Fruit fly (Drosophila melanogaster): ENCODE measurements around the gene CG14708.

CG14708 gene

DNA sequence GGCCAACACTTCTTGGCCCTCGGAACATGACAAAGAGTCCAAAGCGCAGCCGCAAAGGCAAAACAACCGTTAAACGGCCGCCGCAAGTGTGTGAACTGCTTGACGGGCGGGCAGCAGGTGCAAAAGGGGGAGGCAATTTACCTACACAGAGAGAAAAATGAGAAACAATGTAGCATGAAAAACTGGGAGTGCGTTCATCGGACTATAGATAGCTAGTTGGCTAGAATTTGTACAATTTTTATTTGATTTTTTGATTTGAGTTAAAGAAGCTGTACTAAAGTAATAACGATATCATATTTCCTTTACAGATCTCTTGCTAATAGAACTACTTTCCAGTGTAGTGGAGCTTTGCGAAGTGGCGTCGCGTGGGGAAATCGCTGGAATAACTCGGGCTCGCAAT is 41.6 kb downstream of the CG14708 start (continued):
- TF ChIP-seq nau (GFP tag; optimal IDR thresholded peaks at IDR 0.05), result no peak

- TF ChIP-seq vvl (GFP tag; IDR thresholded peaks at IDR 0.05) (peak; percentile 54), ci (GFP tag; IDR thresholded peaks at IDR 0.05) (0 out of 3 replicates have a peak, but pooled peaks have one; percentile 29), kay (GFP tag; optimal IDR thresholded peaks at IDR 0.05) (no peak), sc (optimal IDR thresholded peaks at IDR 0.05) (no peak), sc (GFP tag; optimal IDR thresholded peaks at IDR 0.05) (no peak), CG7372 (GFP tag; IDR thresholded peaks at IDR 0.05) (peak; percentile 42; the same call in 1 of the 2 replicates), Med (GFP tag) (peak; percentile 34)
These were observed 49.2 kb downstream of the CG14708 start for dm6 chr3R:11603136-11603535.
